Worm (Caenorhabditis elegans) whole organism, L2 larva: ENCODE measurements around the gene T24H10.1.

ENCODE experiments used
- C34F6.9 ChIP-seq: fragments of 150-350 bp; optimal IDR thresholded peaks from 2 replicates; lab custom pipeline; 2014; ENCODE audit warnings: missing biosample characterization, missing genetic modification characterization
- F13H6.1 ChIP-seq: sonication (generic microtip); optimal IDR thresholded peaks from 2 replicates; lab custom pipeline; 2016; ENCODE audit warnings: missing genetic modification characterization, missing compliant biosample characterization
- R02D3.7 ChIP-seq: fragments of 150-350 bp; optimal IDR thresholded peaks from 2 replicates; lab custom pipeline; 2014; ENCODE audit warnings: missing biosample characterization, missing genetic modification characterization
- Y55F3AM.14 ChIP-seq: fragments of 200-800 bp; sonication (Bioruptor generic); optimal IDR thresholded peaks from 2 replicates; lab custom pipeline; 2018; ENCODE audit warnings: mild to moderate bottlenecking, missing genetic modification characterization, missing compliant biosample characterization
- ZK546.5 ChIP-seq: sonication (generic microtip); optimal IDR thresholded peaks from 2 replicates; lab custom pipeline; 2017; ENCODE audit warnings: missing biosample characterization, missing genetic modification characterization
- aly-2 ChIP-seq: fragments of 150-350 bp; optimal IDR thresholded peaks from 2 replicates; lab custom pipeline; 2014; ENCODE audit warnings: missing biosample characterization, missing genetic modification characterization
- ama-1 ChIP-seq: fragments of 150-350 bp; optimal IDR thresholded peaks from 2 replicates; lab custom pipeline; 2018; ENCODE audit warnings: inconsistent platforms
- blmp-1 ChIP-seq: sonication (generic microtip); optimal IDR thresholded peaks from 2 replicates; lab custom pipeline; 2017; ENCODE audit warnings: missing genetic modification characterization, mild to moderate bottlenecking, missing compliant biosample characterization, antibody characterized with exemption, moderate library complexity; ENCODE audit not compliant: insufficient read depth
- ceh-16 ChIP-seq: fragments of 150-350 bp; optimal IDR thresholded peaks from 2 replicates; lab custom pipeline; 2014; ENCODE audit warnings: missing biosample characterization, missing genetic modification characterization
- ceh-82 ChIP-seq: fragments of 150-350 bp; optimal IDR thresholded peaks from 2 replicates; lab custom pipeline; 2014; ENCODE audit warnings: missing biosample characterization, missing genetic modification characterization
- dmd-4 ChIP-seq: sonication (generic microtip); optimal IDR thresholded peaks from 2 replicates; lab custom pipeline; 2017; ENCODE audit warnings: missing biosample characterization, missing genetic modification characterization
- egl-27 ChIP-seq: sonication (generic microtip); optimal IDR thresholded peaks from 3 replicates; lab custom pipeline; 2017; ENCODE audit warnings: missing biosample characterization, missing genetic modification reagents, missing genetic modification characterization
- elt-1 ChIP-seq: fragments of 150-350 bp; optimal IDR thresholded peaks from 2 replicates; lab custom pipeline; 2014; ENCODE audit warnings: missing biosample characterization, missing genetic modification characterization
- elt-3 ChIP-seq: sonication (generic microtip); optimal IDR thresholded peaks from 2 replicates; lab custom pipeline; 2017; ENCODE audit warnings: missing biosample characterization, missing genetic modification characterization
- fos-1 ChIP-seq: fragments of 150-350 bp; optimal IDR thresholded peaks from 2 replicates; lab custom pipeline; 2014; ENCODE audit warnings: missing biosample characterization, missing genetic modification characterization
- gmeb-1 ChIP-seq: fragments of 150-350 bp; optimal IDR thresholded peaks from 2 replicates; lab custom pipeline; 2014; ENCODE audit warnings: missing biosample characterization, missing genetic modification characterization
- lin-11 ChIP-seq: fragments of 150-350 bp; sonication (generic microtip); optimal IDR thresholded peaks from 2 replicates; lab custom pipeline; 2014; ENCODE audit warnings: missing biosample characterization, missing genetic modification characterization, inconsistent platforms, mixed read lengths
- lin-13 ChIP-seq: fragments of 150-350 bp; optimal IDR thresholded peaks from 2 replicates; lab custom pipeline; 2014; ENCODE audit warnings: missing biosample characterization, missing genetic modification reagents, missing genetic modification characterization
- lsy-2 ChIP-seq, 2 experiments: fragments of 150-350 bp in 1 of 2; sonication (generic microtip) in 1 of 2; optimal IDR thresholded peaks; 2 replicates each; lab custom pipeline; 2014 to 2017; ENCODE audit warnings: missing biosample characterization in 2 of 2, missing genetic modification characterization in 2 of 2
- mab-5 ChIP-seq: fragments of 150-350 bp; optimal IDR thresholded peaks from 2 replicates; lab custom pipeline; 2014; ENCODE audit warnings: missing biosample characterization, missing genetic modification characterization
- mbf-1 ChIP-seq: sonication (generic microtip); optimal IDR thresholded peaks from 2 replicates; lab custom pipeline; 2017; ENCODE audit warnings: missing biosample characterization, missing genetic modification characterization
- mdl-1 ChIP-seq, 2 experiments: fragments of 150-350 bp in 1 of 2; sonication (generic microtip) in 1 of 2; optimal IDR thresholded peaks; 2 replicates each; lab custom pipeline; 2017; ENCODE audit warnings: missing biosample characterization in 2 of 2, missing genetic modification characterization in 2 of 2
- nhr-10 ChIP-seq: sonication (generic microtip); optimal IDR thresholded peaks from 2 replicates; lab custom pipeline; 2017; ENCODE audit warnings: missing biosample characterization, missing genetic modification characterization
- nhr-12 ChIP-seq: fragments of 150-350 bp; optimal IDR thresholded peaks from 2 replicates; lab custom pipeline; 2014; ENCODE audit warnings: missing biosample characterization, missing genetic modification characterization
- nhr-21 ChIP-seq: fragments of 150-350 bp; optimal IDR thresholded peaks from 2 replicates; lab custom pipeline; 2014; ENCODE audit warnings: missing biosample characterization, missing genetic modification characterization
- nhr-237 ChIP-seq: fragments of 150-350 bp; optimal IDR thresholded peaks from 2 replicates; lab custom pipeline; 2014; ENCODE audit warnings: missing biosample characterization, missing genetic modification characterization
- nhr-6 ChIP-seq: fragments of 150-350 bp; optimal IDR thresholded peaks from 2 replicates; lab custom pipeline; 2014; ENCODE audit warnings: missing biosample characterization, missing genetic modification characterization
- nhr-77 ChIP-seq: fragments of 150-350 bp; optimal IDR thresholded peaks from 2 replicates; lab custom pipeline; 2014; ENCODE audit warnings: missing biosample characterization, missing genetic modification characterization
- peb-1 ChIP-seq: fragments of 150-350 bp; optimal IDR thresholded peaks from 2 replicates; lab custom pipeline; 2014; ENCODE audit warnings: missing biosample characterization, missing genetic modification characterization
- sem-4 ChIP-seq: fragments of 150-350 bp; optimal IDR thresholded peaks from 2 replicates; lab custom pipeline; 2014; ENCODE audit warnings: missing biosample characterization, missing genetic modification reagents, missing genetic modification characterization
- skn-1 ChIP-seq: sonication (generic microtip); optimal IDR thresholded peaks from 2 replicates; lab custom pipeline; 2017; ENCODE audit warnings: missing biosample characterization, missing genetic modification characterization
- sma-3 ChIP-seq: sonication (generic microtip); optimal IDR thresholded peaks from 2 replicates; lab custom pipeline; 2016; ENCODE audit warnings: missing genetic modification reagents, missing genetic modification characterization, missing compliant biosample characterization
- sma-9 ChIP-seq, 2 experiments: fragments of 150-350 bp in 1 of 2; sonication (generic microtip) in 1 of 2; optimal IDR thresholded peaks; 2 replicates each; lab custom pipeline; 2014 to 2016; ENCODE audit warnings: missing genetic modification characterization in 2 of 2, mild to moderate bottlenecking in 1 of 2, missing biosample characterization in 1 of 2, missing compliant biosample characterization in 1 of 2, missing genetic modification reagents in 1 of 2, moderate library complexity in 1 of 2
- snpc-4 ChIP-seq: fragments of 150-350 bp; optimal IDR thresholded peaks from 2 replicates; lab custom pipeline; 2014; ENCODE audit warnings: missing biosample characterization, missing genetic modification characterization
- unc-62 ChIP-seq: fragments of 150-350 bp; optimal IDR thresholded peaks from 2 replicates; lab custom pipeline; 2014; ENCODE audit warnings: missing biosample characterization, missing genetic modification reagents, missing genetic modification characterization
- zag-1 ChIP-seq: fragments of 150-350 bp; optimal IDR thresholded peaks from 2 replicates; lab custom pipeline; 2014; ENCODE audit warnings: missing biosample characterization, missing genetic modification characterization
- ztf-11 ChIP-seq: sonication (generic microtip); optimal IDR thresholded peaks from 2 replicates; lab custom pipeline; 2017; ENCODE audit warnings: missing biosample characterization, missing genetic modification characterization
- ztf-4 ChIP-seq: fragments of 150-350 bp; optimal IDR thresholded peaks from 2 replicates; lab custom pipeline; 2014; ENCODE audit warnings: missing biosample characterization, missing genetic modification characterization

Gene T24H10.1

DNA sequence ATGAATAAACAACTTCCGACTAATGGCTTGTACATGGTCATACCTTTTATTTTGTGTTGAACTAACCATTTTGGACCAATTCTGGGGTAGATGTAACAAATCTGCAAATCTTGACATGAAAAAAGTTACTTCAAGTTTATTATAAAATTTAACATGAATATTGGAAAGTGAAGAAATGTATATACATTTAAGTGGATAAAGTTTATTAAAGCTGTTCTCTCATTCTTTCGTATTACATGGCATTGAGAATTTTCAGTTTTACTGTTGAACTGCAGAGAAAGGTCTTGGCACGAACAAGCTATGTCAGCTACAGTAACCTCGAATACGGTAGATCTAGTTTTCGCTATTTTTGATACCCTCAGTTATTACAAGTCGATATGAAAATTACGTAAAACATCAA, 5.6 kb upstream of the T24H10.1 start, which contains the start of gene C07H4.1:
TSS of gene C07H4.1 (minus strand) at position 101 of the 400 bp plus-strand sequence.
- TF ChIP-seq lsy-2 (tag; optimal IDR thresholded peaks at IDR 0.05; lab: Kevin White, UChicago) (no peak), ceh-82 (tag; lab: Kevin White, UChicago) (no peak), mbf-1 (tag; lab: Kevin White, UChicago) (no peak), ztf-11 (tag; lab: Kevin White, UChicago) (no peak), Y55F3AM.14 (GFP tag; lab: Kevin White, UChicago) (no peak), sem-4 (tag; lab: Kevin White, UChicago) (no peak), R02D3.7 (tag; lab: Kevin White, UChicago) (no peak)

ce11 chrII:9094247-9094790, 4.9 kb upstream of the T24H10.1 start:
- TF ChIP-seq aly-2 (no peak), snpc-4 (tag; lab: Kevin White, UChicago) (no peak), blmp-1 (tag; lab: Kevin White, UChicago) (no peak), mdl-1 (tag; optimal IDR thresholded peaks at IDR 0.05; lab: Kevin White, UChicago) (no peak), fos-1 (tag; lab: Kevin White, UChicago) (peak; percentile 100)

- TF ChIP-seq ztf-4 (tag; lab: Kevin White, UChicago) (no peak), nhr-77 (no peak)
These were observed 1.9 kb upstream of the T24H10.1 start for ce11 chrII:9097302-9097701.

- TF ChIP-seq F13H6.1: no peak
- TF ChIP-seq elt-3 (tag; lab: Kevin White, UChicago): no peak
- TF ChIP-seq nhr-10 (tag; lab: Kevin White, UChicago): no peak
- TF ChIP-seq ztf-11 (tag; lab: Kevin White, UChicago): no peak
- no peak for TF ChIP-seq sma-3 (GFP tag; lab: Kevin White, UChicago)
These were observed 666 bp upstream of the T24H10.1 start, which contains the start of gene clh-5 for ce11 chrII:9098505-9098904. TSS of gene clh-5 (minus strand) at chrII:9098605.

ce11 chrII:9100798-9101197, 1.6 kb downstream of the T24H10.1 start, which contains the start of gene T24H10.5:
TSS of gene T24H10.5 (plus strand) at chrII:9101098.
- TF ChIP-seq nhr-237 (tag; lab: Kevin White, UChicago) (no peak), peb-1 (no peak), C34F6.9 (tag; lab: Kevin White, UChicago) (no peak)

DNA sequence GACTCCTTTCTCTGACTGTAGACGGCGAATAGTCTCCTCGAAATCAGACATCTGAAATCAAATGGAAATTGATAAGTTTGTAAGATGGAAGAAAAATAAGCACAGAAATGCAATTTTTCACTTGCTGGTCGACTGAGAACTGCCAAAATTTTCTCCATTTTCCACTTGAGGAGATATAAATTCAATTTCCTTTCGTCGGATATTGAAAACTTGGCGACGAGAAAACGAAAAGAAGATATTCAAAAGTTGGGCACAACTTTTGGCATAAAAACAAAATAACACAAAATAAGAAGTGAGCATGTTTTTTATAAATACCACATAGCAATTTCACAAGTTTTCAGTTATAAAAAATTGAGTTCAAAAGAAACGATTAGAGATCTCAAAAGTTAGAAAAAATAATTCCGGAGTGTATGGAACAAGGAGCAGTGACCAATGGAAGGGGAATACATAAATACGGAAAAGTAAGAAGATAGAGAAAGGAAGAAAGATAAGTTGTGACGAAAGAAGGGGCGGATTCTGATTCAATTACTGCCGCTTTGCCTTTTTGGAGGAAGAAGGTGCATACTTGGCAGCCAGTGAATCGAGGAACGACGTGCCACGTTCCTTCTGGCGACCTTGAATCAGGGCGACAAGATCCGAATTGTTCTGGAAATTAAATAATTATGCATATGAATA, 8.1 kb downstream of the T24H10.1 start, which contains the start of gene dyrb-1:
TSS of gene dyrb-1 (minus strand) at position 51 of the 675 bp plus-strand sequence.
- TF ChIP-seq snpc-4 (tag; lab: Kevin White, UChicago) (no peak), ama-1 (lab: Kevin White, UChicago) (no peak), unc-62 (GFP tag; lab: Kevin White, UChicago) (no peak), peb-1 (no peak), nhr-6 (tag; lab: Kevin White, UChicago) (no peak), dmd-4 (tag; lab: Kevin White, UChicago) (no peak), ceh-16 (no peak), ztf-11 (tag; lab: Kevin White, UChicago) (no peak), mdl-1 (tag; optimal IDR thresholded peaks at IDR 0.05; lab: Kevin White, UChicago) (no peak), egl-27 (tag; lab: Kevin White, UChicago) (no peak)

DNA sequence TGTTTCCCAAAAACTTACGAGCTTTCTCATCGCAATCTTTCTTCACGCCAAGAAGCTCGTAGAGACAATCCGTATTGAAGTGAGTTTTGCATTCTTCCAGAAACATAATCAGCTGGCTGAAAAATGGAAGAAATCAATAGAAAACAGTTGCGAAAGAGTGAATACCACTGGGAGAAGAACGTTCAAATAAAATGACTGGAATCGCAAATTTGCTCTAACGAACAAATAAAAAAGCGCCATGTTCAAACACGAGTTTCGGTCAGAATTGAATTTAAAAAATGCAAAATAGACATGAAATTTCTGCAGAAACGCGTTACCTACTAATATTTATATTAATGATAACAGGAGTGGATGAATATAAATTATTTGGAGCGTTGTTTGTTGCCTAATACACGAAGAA, 9.3 kb downstream of the T24H10.1 start, which contains the start of gene dnj-23:
TSS of gene dnj-23 (minus strand) at position 158 of the 400 bp plus-strand sequence.
- TF ChIP-seq sma-3 (GFP tag; lab: Kevin White, UChicago): no peak
- peak in 1 of 2 experiments; percentile 41 for TF ChIP-seq lsy-2 (tag; optimal IDR thresholded peaks at IDR 0.05; lab: Kevin White, UChicago)
- no peak for TF ChIP-seq elt-1 (tag; lab: Kevin White, UChicago)
- no peak for TF ChIP-seq unc-62 (GFP tag; lab: Kevin White, UChicago)
- TF ChIP-seq nhr-10 (tag; lab: Kevin White, UChicago): no peak
- no peak for TF ChIP-seq zag-1 (tag; lab: Kevin White, UChicago)
- TF ChIP-seq sma-9 (GFP tag; optimal IDR thresholded peaks at IDR 0.05; lab: Kevin White, UChicago): no peak
- no peak for TF ChIP-seq sma-9 (tag; optimal IDR thresholded peaks at IDR 0.05; lab: Kevin White, UChicago)
- no peak for TF ChIP-seq ama-1 (lab: Kevin White, UChicago)
- TF ChIP-seq nhr-12: no peak
- TF ChIP-seq lin-11 (tag; lab: Kevin White, UChicago): no peak
- no peak for TF ChIP-seq nhr-237 (tag; lab: Kevin White, UChicago)
- no peak for TF ChIP-seq nhr-21
- no peak for TF ChIP-seq snpc-4 (tag; lab: Kevin White, UChicago)
- no peak for TF ChIP-seq lin-13
- peak; percentile 1 for TF ChIP-seq fos-1 (tag; lab: Kevin White, UChicago)
- TF ChIP-seq C34F6.9 (tag; lab: Kevin White, UChicago): peak; percentile 47
- peak; percentile 79 for TF ChIP-seq gmeb-1 (tag; lab: Kevin White, UChicago)
- no peak for TF ChIP-seq ZK546.5 (tag; lab: Kevin White, UChicago)
- TF ChIP-seq R02D3.7 (tag; lab: Kevin White, UChicago): no peak
- no peak for TF ChIP-seq mab-5 (tag; lab: Kevin White, UChicago)
- no peak for TF ChIP-seq skn-1
- no peak for TF ChIP-seq dmd-4 (tag; lab: Kevin White, UChicago)
- TF ChIP-seq mbf-1 (tag; lab: Kevin White, UChicago): no peak
